Fruit fly (Drosophila melanogaster): ENCODE results near the gene Or67d.

Gene Or67d

dm6 chr3L:10227094-10227493 is 45.9 kb upstream of the Or67d start (continued):
- TF ChIP-seq cyc (GFP tag; optimal IDR thresholded peaks at IDR 0.05) (peak; percentile 17), Eip93F (GFP tag; optimal IDR thresholded peaks at IDR 0.05) (no peak), topi (GFP tag; optimal IDR thresholded peaks at IDR 0.05) (peak; percentile 31), CG34406 (GFP tag; optimal IDR thresholded peaks at IDR 0.05) (no peak), Ets21C (GFP tag; optimal IDR thresholded peaks at IDR 0.05) (peak; percentile 23), net (GFP tag; optimal IDR thresholded peaks at IDR 0.05) (no peak), CG6854 (GFP tag; optimal IDR thresholded peaks at IDR 0.05) (no peak), fd85E (GFP tag; optimal IDR thresholded peaks at IDR 0.05) (no peak), Lpt (GFP tag; optimal IDR thresholded peaks at IDR 0.05) (no peak), Met (GFP tag; optimal IDR thresholded peaks at IDR 0.05) (peak; percentile 51), CG16779 (tag; optimal IDR thresholded peaks at IDR 0.05) (no peak), Sox14 (GFP tag; optimal IDR thresholded peaks at IDR 0.05) (peak; percentile 18), CG6276 (GFP tag; optimal IDR thresholded peaks at IDR 0.05) (no peak), Sox15 (GFP tag; optimal IDR thresholded peaks at IDR 0.05) (no peak), vri (GFP tag; optimal IDR thresholded peaks at IDR 0.05) (peak; percentile 14)

DNA sequence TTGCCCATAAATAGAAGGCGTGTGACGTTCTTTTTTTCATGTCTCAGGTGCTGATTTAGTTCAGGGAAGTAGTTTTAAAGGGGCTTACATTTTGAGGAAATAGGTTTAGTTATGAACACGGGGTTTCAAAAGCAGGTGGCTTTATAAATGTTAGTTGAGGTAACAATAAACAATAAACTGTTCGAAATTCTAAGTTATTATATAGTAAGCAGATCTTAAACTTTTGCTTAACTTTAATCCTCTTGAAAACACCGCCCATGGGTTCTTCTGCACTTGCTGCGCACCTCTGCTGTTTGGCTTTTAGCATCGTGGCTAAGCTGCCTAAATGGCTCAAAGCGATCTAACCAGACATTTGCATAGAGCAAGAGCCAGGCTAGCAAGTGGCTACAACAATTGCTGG is 42.5 kb upstream of the Or67d start:
- TF ChIP-seq CG3032 (tag; optimal IDR thresholded peaks at IDR 0.05): no peak
- TF ChIP-seq svp (GFP tag): no peak
- TF ChIP-seq CG32006 (GFP tag; optimal IDR thresholded peaks at IDR 0.05): peak; percentile 49
- no peak for TF ChIP-seq Sox14 (GFP tag; optimal IDR thresholded peaks at IDR 0.05)
- no peak for TF ChIP-seq ss (GFP tag; optimal IDR thresholded peaks at IDR 0.05)
- TF ChIP-seq Sox102F (GFP tag; optimal IDR thresholded peaks at IDR 0.05): no peak
- no peak for TF ChIP-seq Met (GFP tag; optimal IDR thresholded peaks at IDR 0.05)
- no peak for TF ChIP-seq CG11762 (GFP tag; optimal IDR thresholded peaks at IDR 0.05; ENCODE audit: insufficient read depth)
- TF ChIP-seq CG8632 (GFP tag; optimal IDR thresholded peaks at IDR 0.05): no peak
- peak; percentile 43 for TF ChIP-seq CG15336 (GFP tag; IDR thresholded peaks at IDR 0.05)
- peak; percentile 4 for TF ChIP-seq CG4318 (GFP tag; optimal IDR thresholded peaks at IDR 0.05)
- peak; percentile 15 for TF ChIP-seq pdm3 (GFP tag; optimal IDR thresholded peaks at IDR 0.05)
- TF ChIP-seq CG10631 (GFP tag; optimal IDR thresholded peaks at IDR 0.05): no peak
- TF ChIP-seq CG1621 (tag; optimal IDR thresholded peaks at IDR 0.05): no peak
- no peak for TF ChIP-seq CG11902 (GFP tag; optimal IDR thresholded peaks at IDR 0.05)
- TF ChIP-seq OdsH (GFP tag; optimal IDR thresholded peaks at IDR 0.05): no peak
- no peak for TF ChIP-seq CG31627 (GFP tag; optimal IDR thresholded peaks at IDR 0.05)
- no peak for TF ChIP-seq fd59A (GFP tag; optimal IDR thresholded peaks at IDR 0.05)
- no peak for TF ChIP-seq dsx (GFP tag; optimal IDR thresholded peaks at IDR 0.05; ENCODE audit: poor library complexity, severe bottlenecking)
- TF ChIP-seq lz (GFP tag; optimal IDR thresholded peaks at IDR 0.05): no peak
- peak; percentile 11 for TF ChIP-seq Hr4 (GFP tag; optimal IDR thresholded peaks at IDR 0.05)
- no peak for TF ChIP-seq CG8319 (GFP tag; optimal IDR thresholded peaks at IDR 0.05)
- TF ChIP-seq CG6163 (GFP tag; IDR thresholded peaks at IDR 0.05): peak; percentile 36; the same call in 2 of the 3 replicates
- TF ChIP-seq CG9139 (GFP tag; optimal IDR thresholded peaks at IDR 0.05): no peak
- TF ChIP-seq CG11294 (GFP tag; IDR thresholded peaks at IDR 0.05): peak; percentile 32; the same call in 1 of the 2 replicates
- TF ChIP-seq Eip78C (GFP tag): no peak
- TF ChIP-seq Smox (GFP tag; optimal IDR thresholded peaks at IDR 0.05): no peak
- no peak for TF ChIP-seq CG34406 (GFP tag; optimal IDR thresholded peaks at IDR 0.05)
- 0 out of 2 replicates have a peak, but pooled peaks have one; percentile 24 for TF ChIP-seq Gug (GFP tag; IDR thresholded peaks at IDR 0.05)

DNA sequence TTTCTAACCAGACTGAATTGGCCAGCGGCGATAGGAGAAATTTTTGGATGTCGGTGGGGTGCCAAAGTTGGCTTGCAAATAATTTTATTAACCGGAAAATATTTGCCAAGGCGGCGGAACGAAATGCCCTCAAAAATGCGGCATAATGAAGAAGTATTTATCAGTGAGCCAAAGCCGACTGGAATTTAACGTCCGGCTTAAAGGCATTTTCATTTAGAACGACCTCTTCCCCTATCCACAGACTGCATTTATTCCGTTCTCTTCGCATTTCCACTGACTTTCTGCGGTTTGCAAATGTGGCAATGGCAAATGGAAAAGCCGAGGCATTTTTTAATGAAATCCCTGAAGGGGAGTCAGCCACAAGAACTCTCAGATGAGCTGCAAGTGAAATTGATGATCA is 40.0 kb upstream of the Or67d start:
- TF ChIP-seq Ets21C (GFP tag; optimal IDR thresholded peaks at IDR 0.05) (no peak), Lpt (GFP tag; optimal IDR thresholded peaks at IDR 0.05) (no peak), Hr38 (GFP tag; optimal IDR thresholded peaks at IDR 0.05) (no peak), CG31627 (GFP tag; optimal IDR thresholded peaks at IDR 0.05) (no peak), net (GFP tag; optimal IDR thresholded peaks at IDR 0.05) (no peak), dac (GFP tag; optimal IDR thresholded peaks at IDR 0.05) (no peak), CG3919 (GFP tag; optimal IDR thresholded peaks at IDR 0.05) (no peak), CG1621 (tag; optimal IDR thresholded peaks at IDR 0.05) (no peak), ss (GFP tag; optimal IDR thresholded peaks at IDR 0.05) (no peak), CG15336 (GFP tag; IDR thresholded peaks at IDR 0.05) (no peak)

Measured in whole organism, prepupa.